Worm (Caenorhabditis elegans) whole organism, L1 larva: ENCODE measurements around the gene jmjd-4.

Experiments
- C04F5.9 ChIP-seq: sonication (generic microtip); optimal IDR thresholded peaks from 2 replicates; lab custom pipeline; 2016; ENCODE audit warnings: missing genetic modification characterization, missing compliant biosample characterization
- F16B12.6 ChIP-seq: fragments of 150-350 bp; optimal IDR thresholded peaks from 2 replicates; lab custom pipeline; 2014; ENCODE audit warnings: missing biosample characterization, missing genetic modification characterization
- Y116A8C.19 ChIP-seq: sonication (generic microtip); optimal IDR thresholded peaks from 2 replicates; lab custom pipeline; 2016; ENCODE audit warnings: missing compliant biosample characterization, missing genetic modification characterization, borderline replicate concordance
- alr-1 ChIP-seq: fragments of 200-800 bp; sonication (Bioruptor generic); optimal IDR thresholded peaks from 2 replicates; lab custom pipeline; 2018; ENCODE audit warnings: borderline replicate concordance, mild to moderate bottlenecking, missing genetic modification characterization, missing compliant biosample characterization
- ama-1 ChIP-seq: fragments of 150-350 bp; optimal IDR thresholded peaks from 2 replicates; lab custom pipeline; 2014
- ceh-82 ChIP-seq, 3 experiments: fragments of 150-350 bp in 1 of 3; sonication (generic microtip) in 2 of 3; optimal IDR thresholded peaks; 2 replicates each; lab custom pipeline; 2014 to 2017; ENCODE audit warnings: missing biosample characterization in 3 of 3, missing genetic modification characterization in 3 of 3
- ceh-90 ChIP-seq: sonication (generic microtip); optimal IDR thresholded peaks from 2 replicates; lab custom pipeline; 2016; ENCODE audit warnings: missing genetic modification characterization, missing compliant biosample characterization
- ces-1 ChIP-seq: fragments of 150-350 bp; optimal IDR thresholded peaks from 2 replicates; lab custom pipeline; 2014; ENCODE audit warnings: missing biosample characterization, missing genetic modification reagents, missing genetic modification characterization
- dsc-1 ChIP-seq: sonication (generic microtip); optimal IDR thresholded peaks from 2 replicates; lab custom pipeline; 2016; ENCODE audit warnings: mild to moderate bottlenecking, missing genetic modification characterization, missing compliant biosample characterization
- efl-1 ChIP-seq, 4 experiments: fragments of 150-350 bp; optimal IDR thresholded peaks in 3 of 4; peaks in 1 of 4; 1 replicate in 1 of 4; 2 replicates in 3 of 4; lab custom pipeline; 2014; ENCODE audit warnings: missing biosample characterization in 2 of 4, missing genetic modification characterization in 2 of 4, missing genetic modification reagents in 2 of 4
- egl-13 ChIP-seq: sonication (generic microtip); optimal IDR thresholded peaks from 2 replicates; lab custom pipeline; 2016; ENCODE audit warnings: missing genotype, missing genetic modification reagents, missing genetic modification characterization, missing compliant biosample characterization
- egl-27 ChIP-seq, 2 experiments: fragments of 150-350 bp in 1 of 2; sonication (generic microtip); optimal IDR thresholded peaks; 3 replicates each; lab custom pipeline; 2017 to 2018; ENCODE audit warnings: missing biosample characterization in 2 of 2, missing genetic modification characterization in 2 of 2, missing genetic modification reagents in 2 of 2
- elt-3 ChIP-seq, 6 experiments: fragments of 150-350 bp in 1 of 6; sonication (generic microtip); optimal IDR thresholded peaks; 2 replicates each; lab custom pipeline; 2017 to 2018; ENCODE audit warnings: missing biosample characterization in 6 of 6, missing genetic modification characterization in 6 of 6, inconsistent platforms in 1 of 6
- ets-5 ChIP-seq: fragments of 200-800 bp; sonication (Bioruptor generic); IDR thresholded peaks from 2 replicates; pipeline ENCODE4 v1.3.6; 2022; ENCODE audit warnings: missing genetic modification characterization, missing compliant biosample characterization
- fkh-10 ChIP-seq: sonication (generic microtip); optimal IDR thresholded peaks from 2 replicates; lab custom pipeline; 2017; ENCODE audit warnings: missing biosample characterization, missing genetic modification reagents, missing genetic modification characterization
- fkh-4 ChIP-seq: sonication (generic microtip); optimal IDR thresholded peaks from 2 replicates; lab custom pipeline; 2016; ENCODE audit warnings: missing compliant biosample characterization, missing genetic modification characterization, borderline replicate concordance
- fkh-8 ChIP-seq: sonication (generic microtip); optimal IDR thresholded peaks from 2 replicates; lab custom pipeline; 2016; ENCODE audit warnings: mild to moderate bottlenecking, missing genetic modification characterization, missing compliant biosample characterization
- hlh-17 ChIP-seq: fragments of 200-800 bp; sonication (Bioruptor generic); optimal IDR thresholded peaks from 2 replicates; lab custom pipeline; 2018; ENCODE audit warnings: missing genetic modification characterization, mild to moderate bottlenecking, missing compliant biosample characterization, moderate library complexity, borderline replicate concordance
- hpl-2 ChIP-seq: fragments of 150-350 bp; optimal IDR thresholded peaks from 2 replicates; lab custom pipeline; 2014; ENCODE audit warnings: missing biosample characterization, missing genetic modification reagents, missing genetic modification characterization
- isw-1 ChIP-seq: fragments of 200-800 bp; sonication (Bioruptor generic); IDR thresholded peaks from 2 replicates; pipeline ENCODE4 v1.3.6; 2022; ENCODE audit warnings: missing genetic modification characterization, missing compliant biosample characterization
- lin-15B ChIP-seq: fragments of 150-350 bp; sonication (generic microtip); optimal IDR thresholded peaks from 3 replicates; lab custom pipeline; 2014; ENCODE audit warnings: missing biosample characterization, missing genetic modification characterization
- lin-35 ChIP-seq, 2 experiments: fragments of 150-350 bp; optimal IDR thresholded peaks; 2 replicates each; lab custom pipeline; 2014; ENCODE audit warnings: missing biosample characterization in 2 of 2, missing genetic modification characterization in 2 of 2, missing genetic modification reagents in 2 of 2
- lin-39 ChIP-seq: fragments of 150-350 bp; optimal IDR thresholded peaks from 2 replicates; lab custom pipeline; 2014; ENCODE audit warnings: missing biosample characterization, missing genetic modification reagents, missing genetic modification characterization
- lir-3 ChIP-seq: sonication (generic microtip); optimal IDR thresholded peaks from 2 replicates; lab custom pipeline; 2016; ENCODE audit warnings: mild to moderate bottlenecking, missing genetic modification characterization, moderate library complexity, missing compliant biosample characterization; ENCODE audit not compliant: poor library complexity
- mep-1 ChIP-seq: fragments of 150-350 bp; optimal IDR thresholded peaks from 2 replicates; lab custom pipeline; 2014; ENCODE audit warnings: missing biosample characterization, missing genetic modification characterization
- nhr-11 ChIP-seq: fragments of 150-350 bp; optimal IDR thresholded peaks from 2 replicates; lab custom pipeline; 2014; ENCODE audit warnings: missing biosample characterization, missing genetic modification characterization
- nhr-12 ChIP-seq: sonication (generic microtip); optimal IDR thresholded peaks from 2 replicates; lab custom pipeline; 2017; ENCODE audit warnings: missing biosample characterization, missing genetic modification characterization
- nhr-19 ChIP-seq: fragments of 200-800 bp; sonication (Bioruptor generic); conservative IDR thresholded peaks from 2 replicates; pipeline ENCODE4 v1.3.6; 2022; ENCODE audit warnings: missing genetic modification characterization, missing compliant biosample characterization
- nhr-20 ChIP-seq: sonication (generic microtip); optimal IDR thresholded peaks from 2 replicates; lab custom pipeline; 2016; ENCODE audit warnings: mild to moderate bottlenecking, missing genetic modification characterization, missing compliant biosample characterization
- nhr-237 ChIP-seq: fragments of 150-350 bp; optimal IDR thresholded peaks from 2 replicates; lab custom pipeline; 2014; ENCODE audit warnings: missing biosample characterization, missing genetic modification characterization
- nhr-28 ChIP-seq: fragments of 150-350 bp; optimal IDR thresholded peaks from 2 replicates; lab custom pipeline; 2014; ENCODE audit warnings: missing biosample characterization, missing genetic modification characterization
- nhr-47 ChIP-seq: sonication (generic microtip); optimal IDR thresholded peaks from 2 replicates; lab custom pipeline; 2016; ENCODE audit warnings: mild to moderate bottlenecking, missing genetic modification characterization, moderate library complexity, missing compliant biosample characterization
- nhr-71 ChIP-seq: sonication (generic microtip); optimal IDR thresholded peaks from 2 replicates; lab custom pipeline; 2016; ENCODE audit warnings: mild to moderate bottlenecking, missing genetic modification characterization, moderate library complexity, missing compliant biosample characterization
- nhr-76 ChIP-seq: sonication (generic microtip); optimal IDR thresholded peaks from 2 replicates; lab custom pipeline; 2017; ENCODE audit warnings: missing biosample characterization, missing genetic modification characterization
- nhr-77 ChIP-seq: fragments of 150-350 bp; optimal IDR thresholded peaks from 2 replicates; lab custom pipeline; 2014; ENCODE audit warnings: missing biosample characterization, missing genetic modification characterization
- nhr-85 ChIP-seq: sonication (generic microtip); peaks from one replicate; lab custom pipeline; 2016; ENCODE audit warnings: missing genetic modification characterization, inconsistent platforms, missing compliant biosample characterization
- pag-3 ChIP-seq: sonication (generic microtip); optimal IDR thresholded peaks from 2 replicates; lab custom pipeline; 2017; ENCODE audit warnings: missing genetic modification characterization, mild to moderate bottlenecking, missing compliant biosample characterization, antibody characterized with exemption, borderline replicate concordance; ENCODE audit not compliant: insufficient read depth
- pax-3 ChIP-seq: fragments of 200-800 bp; sonication (Bioruptor generic); optimal IDR thresholded peaks from 2 replicates; lab custom pipeline; 2018; ENCODE audit warnings: mild to moderate bottlenecking, missing genetic modification characterization, moderate library complexity, missing compliant biosample characterization
- rnt-1 ChIP-seq: sonication (generic microtip); optimal IDR thresholded peaks from 2 replicates; lab custom pipeline; 2016; ENCODE audit warnings: mild to moderate bottlenecking, missing genetic modification characterization, moderate library complexity, missing compliant biosample characterization
- skn-1 ChIP-seq: fragments of 150-350 bp; optimal IDR thresholded peaks from 2 replicates; lab custom pipeline; 2014; ENCODE audit warnings: missing biosample characterization, missing genetic modification characterization
- sox-4 ChIP-seq: sonication (generic microtip); optimal IDR thresholded peaks from 2 replicates; lab custom pipeline; 2016; ENCODE audit warnings: missing genetic modification characterization, missing compliant biosample characterization
- tlp-1 ChIP-seq: fragments of 150-350 bp; optimal IDR thresholded peaks from 2 replicates; lab custom pipeline; 2014; ENCODE audit warnings: missing biosample characterization, missing genetic modification characterization
- unc-30 ChIP-seq: sonication (generic microtip); optimal IDR thresholded peaks from 2 replicates; lab custom pipeline; 2017; ENCODE audit warnings: missing biosample characterization, missing genetic modification characterization
- unc-86 ChIP-seq: sonication (generic microtip); optimal IDR thresholded peaks from 2 replicates; lab custom pipeline; 2016; ENCODE audit warnings: missing genetic modification characterization, missing compliant biosample characterization
- xbp-1 ChIP-seq: sonication (generic microtip); optimal IDR thresholded peaks from 2 replicates; lab custom pipeline; 2016; ENCODE audit warnings: missing genetic modification characterization, missing compliant biosample characterization
- zip-4 ChIP-seq: fragments of 200-800 bp; sonication (Bioruptor generic); optimal IDR thresholded peaks from 2 replicates; lab custom pipeline; 2018; ENCODE audit warnings: mild to moderate bottlenecking, missing genetic modification characterization, moderate library complexity, missing compliant biosample characterization
- ztf-11 ChIP-seq, 2 experiments: sonication (generic microtip); optimal IDR thresholded peaks; 2 replicates each; lab custom pipeline; 2016 to 2017; ENCODE audit warnings: missing genetic modification characterization in 2 of 2, missing biosample characterization in 1 of 2, missing compliant biosample characterization in 1 of 2
- ztf-4 ChIP-seq: fragments of 150-350 bp; optimal IDR thresholded peaks from 2 replicates; lab custom pipeline; 2014; ENCODE audit warnings: missing biosample characterization, missing genetic modification characterization

Gene jmjd-4

ce11 chrIII:10331232-10331631, 2.6 kb downstream of the jmjd-4 start (continued):
- TF ChIP-seq lin-35 (GFP tag; optimal IDR thresholded peaks at IDR 0.05; lab: Kevin White, UChicago) (peak in 1 of 2 experiments; percentile 4), ama-1 (lab: Kevin White, UChicago) (no peak), fkh-10 (no peak), efl-1 (optimal IDR thresholded peaks at IDR 0.05; lab: Kevin White, UChicago) (peak in 1 of 2 experiments; percentile 1), efl-1 (GFP tag; optimal IDR thresholded peaks at IDR 0.05 in 1 of 2; lab: Kevin White, UChicago) (peak in 1 of 2 experiments; percentile 90), pax-3 (tag; lab: Kevin White, UChicago) (no peak), nhr-76 (tag; lab: Kevin White, UChicago) (no peak), rnt-1 (tag; lab: Kevin White, UChicago) (no peak), egl-13 (tag; lab: Kevin White, UChicago) (no peak), tlp-1 (tag; lab: Kevin White, UChicago) (no peak), sox-4 (tag; lab: Kevin White, UChicago) (no peak), ceh-82 (tag; optimal IDR thresholded peaks at IDR 0.05; lab: Kevin White, UChicago) (no peak), mep-1 (tag; lab: Kevin White, UChicago) (peak; percentile 38), elt-3 (tag; optimal IDR thresholded peaks at IDR 0.05; lab: Kevin White, UChicago) (no peak), nhr-11 (tag; lab: Kevin White, UChicago) (no peak), nhr-237 (tag; lab: Kevin White, UChicago) (no peak), hpl-2 (no peak), lin-39 (tag; lab: Kevin White, UChicago) (no peak), fkh-8 (tag; lab: Kevin White, UChicago) (no peak), pag-3 (tag; lab: Kevin White, UChicago) (no peak), nhr-28 (tag; lab: Kevin White, UChicago) (no peak), nhr-85 (tag; lab: Kevin White, UChicago) (peak; percentile 67), xbp-1 (no peak), lin-15B (no peak), unc-30 (tag; lab: Kevin White, UChicago) (no peak), nhr-20 (tag; lab: Kevin White, UChicago) (peak; percentile 0), nhr-12 (tag; lab: Kevin White, UChicago) (no peak), dsc-1 (tag; lab: Kevin White, UChicago) (no peak), Y116A8C.19 (tag; lab: Kevin White, UChicago) (no peak), fkh-4 (tag; lab: Kevin White, UChicago) (no peak), C04F5.9 (no peak), ztf-4 (tag; lab: Kevin White, UChicago) (no peak), hlh-17 (GFP tag; lab: Kevin White, UChicago) (no peak), isw-1 (GFP tag; lab: Robert Waterston, UW) (0 out of 2 replicates have a peak, but pooled peaks have one; percentile 16), ets-5 (GFP tag; lab: Robert Waterston, UW) (no peak), skn-1 (tag; lab: Kevin White, UChicago) (no peak), alr-1 (tag; lab: Kevin White, UChicago) (no peak)

DNA sequence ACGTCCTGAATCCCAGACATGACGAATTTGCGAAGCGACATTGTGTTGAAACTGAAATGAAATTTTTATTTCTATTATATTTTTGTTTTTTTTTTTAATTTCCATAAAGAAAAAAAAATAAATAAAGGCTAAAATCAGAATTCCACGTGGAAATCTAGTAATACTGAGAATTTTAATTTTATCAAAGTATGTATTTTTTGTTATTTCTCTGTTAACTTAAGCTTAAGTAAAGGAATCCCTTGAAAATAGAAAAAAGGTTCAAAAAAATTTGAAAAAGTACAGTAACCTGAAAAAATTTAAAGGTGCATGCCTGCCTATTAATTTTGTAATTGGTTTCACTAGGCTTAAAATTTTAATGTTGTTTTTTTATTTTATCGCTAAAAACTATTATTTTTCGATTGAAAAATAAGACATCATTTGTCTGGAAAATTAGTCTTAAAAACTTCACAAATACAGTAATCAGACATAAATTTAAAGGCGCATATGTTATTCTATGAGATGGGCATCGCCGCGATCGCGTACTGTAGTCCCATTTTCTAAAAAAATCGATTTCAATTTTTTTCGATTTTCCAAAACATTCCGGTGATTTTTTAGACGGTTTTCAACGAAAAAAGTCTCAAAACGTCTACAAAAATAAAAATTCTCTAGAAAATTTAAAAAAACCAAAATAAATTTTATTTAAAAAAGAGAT, 3.3 kb downstream of the jmjd-4 start, which contains the start of gene nex-2:
Gene nex-2, minus strand, starts transcription at position 51 of the 691 bp plus-strand sequence.
- TF ChIP-seq nhr-77 (tag; lab: Kevin White, UChicago) = no peak
- no peak for TF ChIP-seq ceh-90 (tag; lab: Kevin White, UChicago)
- TF ChIP-seq mep-1 (tag; lab: Kevin White, UChicago) = no peak
- TF ChIP-seq skn-1 (tag; lab: Kevin White, UChicago) = no peak
- no peak for TF ChIP-seq zip-4 (GFP tag; lab: Kevin White, UChicago)
- no peak for TF ChIP-seq hlh-17 (GFP tag; lab: Kevin White, UChicago)
- TF ChIP-seq ceh-82 (tag; optimal IDR thresholded peaks at IDR 0.05; lab: Kevin White, UChicago) = no peak
- TF ChIP-seq egl-27 (tag; optimal IDR thresholded peaks at IDR 0.05; lab: Kevin White, UChicago) = no peak
- TF ChIP-seq nhr-19 (GFP tag; lab: Robert Waterston, UW) = no peak
- TF ChIP-seq ztf-11 (tag; optimal IDR thresholded peaks at IDR 0.05; lab: Kevin White, UChicago) = no peak
- TF ChIP-seq efl-1 (optimal IDR thresholded peaks at IDR 0.05; lab: Kevin White, UChicago) = no peak
- no peak for TF ChIP-seq efl-1 (GFP tag; optimal IDR thresholded peaks at IDR 0.05 in 1 of 2; lab: Kevin White, UChicago)
- no peak for TF ChIP-seq F16B12.6 (tag; lab: Kevin White, UChicago)
- no peak for TF ChIP-seq ces-1 (GFP tag; lab: Kevin White, UChicago)
- TF ChIP-seq nhr-47 = no peak
- no peak for TF ChIP-seq tlp-1 (tag; lab: Kevin White, UChicago)
- TF ChIP-seq lir-3 = no peak
- no peak for TF ChIP-seq nhr-71 (tag; lab: Kevin White, UChicago)
- TF ChIP-seq Y116A8C.19 (tag; lab: Kevin White, UChicago) = no peak
- TF ChIP-seq unc-86 (tag; lab: Kevin White, UChicago) = no peak
